Worm (Caenorhabditis elegans) whole organism, midembryonic: Measurements from ENCODE around the gene ztf-28.

ENCODE experiments used
- flt-1 ChIP-seq: fragments of 200-800 bp; sonication (Bioruptor generic); IDR thresholded peaks from 2 replicates; pipeline ENCODE4 v1.3.6; 2022; ENCODE audit warnings: missing genetic modification characterization, missing compliant biosample characterization
- klf-2 ChIP-seq: fragments of 200-800 bp; sonication (Bioruptor generic); conservative IDR thresholded peaks from 2 replicates; pipeline ENCODE4 v1.3.6; 2022; ENCODE audit warnings: missing genetic modification reagents, missing genetic modification characterization, missing compliant biosample characterization
- tab-1 ChIP-seq: fragments of 200-800 bp; sonication (Bioruptor generic); IDR thresholded peaks from 2 replicates; pipeline ENCODE4 v1.3.6; 2022; ENCODE audit warnings: missing genetic modification characterization, missing compliant biosample characterization
- ztf-23 ChIP-seq: fragments of 200-800 bp; sonication (Bioruptor generic); IDR thresholded peaks from 2 replicates; pipeline ENCODE4 v1.3.6; 2022; ENCODE audit warnings: missing genetic modification reagents, missing genetic modification characterization, missing compliant biosample characterization
- ztf-29 ChIP-seq: fragments of 200-800 bp; sonication (Bioruptor generic); IDR thresholded peaks from 2 replicates; pipeline ENCODE4 v1.3.6; 2022; ENCODE audit warnings: missing genetic modification reagents, missing genetic modification characterization, missing compliant biosample characterization

DNA sequence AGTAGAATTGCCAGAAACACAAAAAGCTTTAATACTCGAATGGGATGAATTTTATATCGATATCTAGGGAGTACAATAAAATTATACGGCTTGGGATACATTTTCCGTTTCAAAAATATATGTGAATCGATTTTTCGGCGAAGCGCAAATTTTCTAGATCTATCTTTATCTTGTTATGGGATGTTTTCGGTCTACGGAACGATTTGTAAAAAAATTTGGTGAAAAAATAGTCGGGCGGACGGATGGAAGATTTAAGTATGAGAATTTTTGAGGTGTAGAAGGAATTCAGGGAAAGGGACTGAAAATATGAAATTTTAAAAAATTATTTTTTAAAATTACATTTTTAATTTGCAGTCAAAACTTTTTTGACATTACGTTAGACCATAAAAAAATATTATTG lies 15.5 kb downstream of the ztf-28 start, which contains the start of gene F22F7.4:
- no peak for TF ChIP-seq klf-2 (GFP tag; lab: Robert Waterston, UW)
- no peak for TF ChIP-seq ztf-29 (GFP tag; lab: Robert Waterston, UW)
- TF ChIP-seq flt-1 (GFP tag; lab: Robert Waterston, UW): no peak
- TF ChIP-seq tab-1 (GFP tag; lab: Robert Waterston, UW): no peak
- no peak for TF ChIP-seq ztf-23 (GFP tag; lab: Robert Waterston, UW)
